Worm (Caenorhabditis elegans) whole organism, L4 larva: Measurements from ENCODE around the gene srw-119.

ENCODE experiments used
- R02D3.7 ChIP-seq: fragments of 150-350 bp; sonication (generic microtip); optimal IDR thresholded peaks from 3 replicates; lab custom pipeline; 2014; ENCODE audit warnings: missing biosample characterization, missing genetic modification characterization
- ZK546.5 ChIP-seq, 2 experiments: sonication (generic microtip); optimal IDR thresholded peaks; 2 replicates each; lab custom pipeline; 2017; ENCODE audit warnings: missing biosample characterization in 2 of 2, missing genetic modification characterization in 2 of 2
- arid-1 ChIP-seq: fragments of 200-800 bp; sonication (Bioruptor generic); conservative IDR thresholded peaks from 2 replicates; pipeline ENCODE4 v1.3.6; 2022; ENCODE audit warnings: missing genetic modification reagents, missing genetic modification characterization, missing compliant biosample characterization
- ceh-20 ChIP-seq: fragments of 200-800 bp; sonication (Bioruptor generic); IDR thresholded peaks from 2 replicates; pipeline ENCODE4 v1.3.6; 2022; ENCODE audit warnings: missing genetic modification reagents, missing genetic modification characterization, missing compliant biosample characterization
- lsy-2 ChIP-seq, 2 experiments: fragments of 150-350 bp in 1 of 2; sonication (generic microtip) in 1 of 2; optimal IDR thresholded peaks; 2 replicates each; lab custom pipeline; 2014 to 2017; ENCODE audit warnings: missing biosample characterization in 2 of 2, missing genetic modification characterization in 2 of 2
- madf-5 ChIP-seq, 2 experiments: fragments of 200-800 bp; sonication (Bioruptor generic); IDR thresholded peaks; 2 replicates each; pipeline ENCODE4 v1.3.6; 2022; ENCODE audit warnings: missing compliant biosample characterization in 2 of 2, missing genetic modification characterization in 2 of 2
- saeg-2 ChIP-seq: fragments of 200-800 bp; sonication (Bioruptor generic); IDR thresholded peaks from 2 replicates; pipeline ENCODE4 v1.3.6; 2022; ENCODE audit warnings: missing genetic modification reagents, missing genetic modification characterization, missing compliant biosample characterization

- TF ChIP-seq ceh-20 (GFP tag; lab: Robert Waterston, UW) (no peak), madf-5 (GFP tag; IDR thresholded peaks at IDR 0.05; lab: Robert Waterston, UW) (no peak), arid-1 (GFP tag; lab: Robert Waterston, UW) (no peak), ZK546.5 (tag; optimal IDR thresholded peaks at IDR 0.05; lab: Kevin White, UChicago) (no peak), saeg-2 (GFP tag; lab: Robert Waterston, UW) (no peak), R02D3.7 (tag; lab: Kevin White, UChicago) (no peak), lsy-2 (tag; optimal IDR thresholded peaks at IDR 0.05; lab: Kevin White, UChicago) (no peak)
Measured at ce11 chrV:3039282-3039681, 39.6 kb upstream of the srw-119 start, which contains the start of gene chpf-2.
